Worm (Caenorhabditis elegans) whole organism, L1 larva: Measurements from ENCODE around the gene K09H11.15.

Source experiments
- C34B4.2 ChIP-seq: sonication (generic microtip); optimal IDR thresholded peaks from 2 replicates; lab custom pipeline; 2017; ENCODE audit warnings: mild to moderate bottlenecking, missing genetic modification characterization, missing compliant biosample characterization
- elt-2 ChIP-seq: sonication (generic microtip); optimal IDR thresholded peaks from 2 replicates; lab custom pipeline; 2016; ENCODE audit warnings: missing genetic modification characterization, mild to moderate bottlenecking, inconsistent platforms, missing compliant biosample characterization, missing genetic modification reagents
- jun-1 ChIP-seq: fragments of 150-350 bp; optimal IDR thresholded peaks from 2 replicates; lab custom pipeline; 2014; ENCODE audit warnings: missing biosample characterization, missing genetic modification reagents, missing genetic modification characterization
- lsy-2 ChIP-seq, 2 experiments: fragments of 150-350 bp; optimal IDR thresholded peaks; 2 replicates each; lab custom pipeline; 2014; ENCODE audit warnings: missing biosample characterization in 2 of 2, missing genetic modification characterization in 2 of 2
- mef-2 ChIP-seq: fragments of 150-350 bp; optimal IDR thresholded peaks from 2 replicates; lab custom pipeline; 2014; ENCODE audit warnings: missing biosample characterization, missing genetic modification characterization
- nhr-28 ChIP-seq: fragments of 150-350 bp; optimal IDR thresholded peaks from 2 replicates; lab custom pipeline; 2014; ENCODE audit warnings: missing biosample characterization, missing genetic modification characterization
- nhr-90 ChIP-seq: sonication (generic microtip); optimal IDR thresholded peaks from 2 replicates; lab custom pipeline; 2016; ENCODE audit warnings: mild to moderate bottlenecking, missing genetic modification characterization, missing compliant biosample characterization; ENCODE audit not compliant: poor library complexity
- ztf-11 ChIP-seq, 2 experiments: sonication (generic microtip); optimal IDR thresholded peaks; 2 replicates each; lab custom pipeline; 2016 to 2017; ENCODE audit warnings: missing genetic modification characterization in 2 of 2, missing biosample characterization in 1 of 2, missing compliant biosample characterization in 1 of 2

DNA sequence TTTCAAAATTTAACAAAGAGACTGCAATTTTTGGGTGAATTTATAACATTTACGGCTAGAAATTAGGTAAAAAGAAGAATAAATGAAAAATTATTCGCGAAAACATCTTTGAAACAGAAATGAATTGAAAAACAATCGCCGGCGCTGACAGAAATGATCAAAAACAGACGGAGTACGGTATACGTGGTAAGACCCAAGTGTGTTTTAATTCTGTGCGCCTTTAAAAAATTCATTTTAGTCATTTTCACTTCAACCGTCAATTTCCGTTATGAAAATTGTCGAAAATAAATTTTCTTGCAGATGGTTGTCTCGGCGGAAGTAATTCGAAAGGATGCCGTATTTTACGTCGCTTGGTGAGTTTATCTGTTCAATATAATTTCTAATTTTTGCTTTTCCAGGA, 25.5 kb upstream of the K09H11.15 start, which contains the start of gene C53A3.3:
- TF ChIP-seq nhr-28 (tag; lab: Kevin White, UChicago): no peak
- no peak for TF ChIP-seq C34B4.2 (tag; lab: Kevin White, UChicago)
- TF ChIP-seq lsy-2 (tag; optimal IDR thresholded peaks at IDR 0.05; lab: Kevin White, UChicago): no peak
- no peak for TF ChIP-seq nhr-90 (tag; lab: Kevin White, UChicago)
- TF ChIP-seq mef-2 (tag; lab: Kevin White, UChicago): no peak
- no peak for TF ChIP-seq ztf-11 (tag; optimal IDR thresholded peaks at IDR 0.05; lab: Kevin White, UChicago)
- TF ChIP-seq jun-1 (tag; lab: Kevin White, UChicago): no peak
- no peak for TF ChIP-seq elt-2 (tag; lab: Kevin White, UChicago)
